Worm (Caenorhabditis elegans) whole organism, young adult: ENCODE measurements around the gene blos-7.

ENCODE experiments used
- F22D6.2 ChIP-seq: sonication (generic microtip); optimal IDR thresholded peaks from 2 replicates; lab custom pipeline; 2016; ENCODE audit warnings: mild to moderate bottlenecking, missing genetic modification characterization, missing compliant biosample characterization
- F39B2.1 ChIP-seq: fragments of 200-800 bp; sonication (Bioruptor generic); IDR thresholded peaks from 2 replicates; pipeline ENCODE4 v1.3.6; 2022; ENCODE audit warnings: missing genetic modification reagents, missing genetic modification characterization, missing compliant biosample characterization
- Y95B8A.8 ChIP-seq: fragments of 200-800 bp; sonication (Bioruptor generic); IDR thresholded peaks from 2 replicates; pipeline ENCODE4 v1.3.6; 2022; ENCODE audit warnings: missing genetic modification reagents, missing genetic modification characterization, missing compliant biosample characterization
- ceh-40 ChIP-seq: fragments of 200-800 bp; sonication (Bioruptor generic); IDR thresholded peaks from 2 replicates; pipeline ENCODE4 v1.3.6; 2022; ENCODE audit warnings: missing genetic modification characterization, missing compliant biosample characterization
- die-1 ChIP-seq: sonication (generic microtip); optimal IDR thresholded peaks from 2 replicates; lab custom pipeline; 2016; ENCODE audit warnings: missing genotype, mild to moderate bottlenecking, missing genetic modification characterization, missing compliant biosample characterization
- lsy-27 ChIP-seq: sonication (generic microtip); optimal IDR thresholded peaks from 2 replicates; lab custom pipeline; 2017; ENCODE audit warnings: missing genetic modification characterization, mild to moderate bottlenecking, missing compliant biosample characterization, antibody characterized with exemption, missing genotype, borderline replicate concordance; ENCODE audit not compliant: insufficient read depth
- mes-4 ChIP-seq: sonication (generic microtip); optimal IDR thresholded peaks from 2 replicates; lab custom pipeline; 2016; ENCODE audit warnings: missing genotype, missing genetic modification characterization, missing compliant biosample characterization
- nfyb-1 ChIP-seq: fragments of 200-800 bp; sonication (Bioruptor generic); IDR thresholded peaks from 2 replicates; pipeline ENCODE4 v1.3.6; 2022; ENCODE audit warnings: missing genetic modification reagents, missing genetic modification characterization, missing compliant biosample characterization
- nhr-90 ChIP-seq: sonication (generic microtip); optimal IDR thresholded peaks from 2 replicates; lab custom pipeline; 2016; ENCODE audit warnings: missing genotype, mild to moderate bottlenecking, missing genetic modification characterization, missing compliant biosample characterization
- sea-2 ChIP-seq: fragments of 200-800 bp; sonication (Bioruptor generic); IDR thresholded peaks from 2 replicates; pipeline ENCODE4 v1.3.6; 2022; ENCODE audit warnings: missing genetic modification characterization, missing compliant biosample characterization
- snpc-4 ChIP-seq, 5 experiments: fragments of 150-350 bp in 1 of 5; sonication (generic microtip) in 4 of 5; optimal IDR thresholded peaks; 2 replicates each; lab custom pipeline; 2014 to 2018; ENCODE audit warnings: missing genetic modification characterization in 5 of 5, missing biosample characterization in 3 of 5, antibody characterized with exemption in 2 of 5, mild to moderate bottlenecking in 2 of 5, missing compliant biosample characterization in 2 of 5, missing genotype in 2 of 5, moderate library complexity in 2 of 5, missing genetic modification reagents in 1 of 5
- ztf-28 ChIP-seq: fragments of 200-800 bp; sonication (Bioruptor generic); IDR thresholded peaks from 2 replicates; pipeline ENCODE4 v1.3.6; 2022; ENCODE audit warnings: missing genetic modification reagents, missing genetic modification characterization, missing compliant biosample characterization

ce11 chrIV:3559201-3559600, 23.5 kb downstream of the blos-7 start:
- TF ChIP-seq Y95B8A.8 (GFP tag; lab: Robert Waterston, UW) (no peak), die-1 (no peak), lsy-27 (no peak), ztf-28 (no peak), F39B2.1 (GFP tag; lab: Robert Waterston, UW) (no peak), mes-4 (no peak), ceh-40 (GFP tag; lab: Robert Waterston, UW) (no peak), F22D6.2 (tag; lab: Kevin White, UChicago) (no peak), snpc-4 (GFP tag; optimal IDR thresholded peaks at IDR 0.05; lab: Kevin White, UChicago) (no peak), snpc-4 (tag; optimal IDR thresholded peaks at IDR 0.05; lab: Kevin White, UChicago) (no peak), sea-2 (GFP tag; lab: Robert Waterston, UW) (no peak), nfyb-1 (GFP tag; lab: Robert Waterston, UW) (no peak), nhr-90 (no peak)
